Worm (Caenorhabditis elegans) whole organism, L4/young adult: ENCODE results near the gene T01D1.8.

ENCODE experiments used
- W03F9.2 ChIP-seq: fragments of 150-350 bp; optimal IDR thresholded peaks from 2 replicates; lab custom pipeline; 2014; ENCODE audit warnings: missing biosample characterization, missing genetic modification characterization
- him-1 ChIP-seq: sonication (generic microtip); optimal IDR thresholded peaks from 2 replicates; lab custom pipeline; 2016; ENCODE audit warnings: missing genotype, missing genetic modification reagents, missing genetic modification characterization, missing compliant biosample characterization

DNA sequence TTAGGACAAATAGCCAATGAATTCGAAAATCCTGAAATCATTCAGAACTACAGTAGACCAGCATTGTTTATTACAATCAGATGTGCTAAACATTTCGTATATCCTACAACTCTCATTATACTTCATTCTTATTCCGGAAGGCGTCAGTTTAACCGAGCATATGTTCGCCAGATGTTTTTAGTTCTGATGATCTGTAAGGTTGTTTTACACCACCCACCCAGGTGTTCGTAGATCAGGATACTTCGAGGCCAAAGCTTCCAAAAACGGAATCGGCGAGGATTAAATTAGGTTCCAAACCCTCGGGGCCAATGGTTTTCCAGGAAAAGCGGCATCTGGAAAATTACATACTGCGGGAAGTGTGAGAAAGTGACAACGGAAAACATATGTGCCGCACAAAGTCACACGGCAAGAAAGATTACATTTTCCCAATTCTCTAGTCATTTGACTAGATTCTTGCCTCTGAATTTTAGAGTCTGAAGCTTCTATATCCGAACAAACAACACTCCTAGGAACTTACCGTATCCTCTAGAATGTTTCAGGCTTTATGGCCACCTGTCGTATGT lies 25.9 kb upstream of the T01D1.8 start:
- TF ChIP-seq him-1 (tag; lab: Kevin White, UChicago): no peak
- no peak for TF ChIP-seq W03F9.2 (tag; lab: Kevin White, UChicago)
